Fruit fly (Drosophila melanogaster) whole organism, embryonic: ENCODE results near the gene CG9676.

Experiments
- ATbp ChIP-seq: fragments of 200-800 bp; sonication (Bioruptor generic); optimal IDR thresholded peaks from 2 replicates; lab custom pipeline; 2017; ENCODE audit warnings: missing biosample characterization, mild to moderate bottlenecking, missing genetic modification characterization, missing genetic modification reagents
- Atf3 ChIP-seq: fragments of 200-800 bp; sonication (Bioruptor generic); optimal IDR thresholded peaks from 3 replicates; lab custom pipeline; 2016; ENCODE audit warnings: missing biosample characterization, missing genetic modification characterization
- Atf6 ChIP-seq: fragments of 200-800 bp; sonication (Bioruptor generic); IDR thresholded peaks from 2 replicates; pipeline ENCODE4 v1.3.6; 2022; ENCODE audit warnings: missing biosample characterization, missing genetic modification characterization
- CG10321 ChIP-seq: fragments of 200-800 bp; sonication (Bioruptor generic); IDR thresholded peaks from 2 replicates; pipeline ENCODE4 v1.3.6; 2022; ENCODE audit warnings: missing biosample characterization, missing genetic modification characterization
- CG10543 ChIP-seq: fragments of 200-800 bp; sonication (Bioruptor generic); optimal IDR thresholded peaks from 3 replicates; lab custom pipeline; 2017; ENCODE audit warnings: missing biosample characterization, mild to moderate bottlenecking, missing genetic modification characterization, moderate library complexity
- CG12391 ChIP-seq: fragments of 200-800 bp; sonication (Bioruptor generic); optimal IDR thresholded peaks from 3 replicates; lab custom pipeline; 2018; ENCODE audit warnings: missing biosample characterization, mild to moderate bottlenecking, missing genetic modification characterization, moderate library complexity
- CG16815 ChIP-seq: fragments of 200-800 bp; sonication (Bioruptor generic); optimal IDR thresholded peaks from 3 replicates; lab custom pipeline; 2017; ENCODE audit warnings: missing biosample characterization, mild to moderate bottlenecking, missing genetic modification characterization
- CG17328 ChIP-seq: fragments of 200-800 bp; sonication (Bioruptor generic); IDR thresholded peaks from 2 replicates; pipeline ENCODE4 v1.3.6; 2022; ENCODE audit warnings: missing biosample characterization, missing genetic modification characterization
- CG17359 ChIP-seq: fragments of 200-800 bp; sonication (Bioruptor generic); optimal IDR thresholded peaks from 3 replicates; lab custom pipeline; 2018; ENCODE audit warnings: missing biosample characterization, mild to moderate bottlenecking, missing genetic modification characterization, moderate library complexity
- CG1792 ChIP-seq: fragments of 200-800 bp; sonication (Bioruptor generic); optimal IDR thresholded peaks from 2 replicates; lab custom pipeline; 2016; ENCODE audit warnings: missing biosample characterization, missing genetic modification characterization
- CG2116 ChIP-seq: fragments of 200-800 bp; sonication (Bioruptor generic); optimal IDR thresholded peaks from 3 replicates; lab custom pipeline; 2018; ENCODE audit warnings: missing biosample characterization, mild to moderate bottlenecking, missing genetic modification characterization
- CG2712 ChIP-seq: fragments of 200-800 bp; optimal IDR thresholded peaks from 3 replicates; lab custom pipeline; 2019; ENCODE audit warnings: missing biosample characterization, mild to moderate bottlenecking, missing genetic modification characterization, moderate library complexity
- CG31441 ChIP-seq: fragments of 200-800 bp; sonication (Bioruptor generic); IDR thresholded peaks from 2 replicates; pipeline ENCODE4 v1.3.6; 2022; ENCODE audit warnings: missing biosample characterization, missing genetic modification characterization
- CG3281 ChIP-seq: fragments of 200-800 bp; sonication (Bioruptor generic); optimal IDR thresholded peaks from 3 replicates; lab custom pipeline; 2017; ENCODE audit warnings: missing biosample characterization, mild to moderate bottlenecking, missing genetic modification characterization
- CG5180 ChIP-seq: fragments of 200-800 bp; sonication (Bioruptor generic); optimal IDR thresholded peaks from 3 replicates; lab custom pipeline; 2017; ENCODE audit warnings: missing biosample characterization, missing genetic modification characterization, mild to moderate bottlenecking, moderate library complexity, missing genetic modification reagents
- CG8281 ChIP-seq: fragments of 200-800 bp; sonication (Bioruptor generic); optimal IDR thresholded peaks from 2 replicates; lab custom pipeline; 2018; ENCODE audit warnings: missing biosample characterization, mild to moderate bottlenecking, missing genetic modification characterization, moderate library complexity
- CG8944 ChIP-seq: fragments of 200-800 bp; sonication (Bioruptor generic); optimal IDR thresholded peaks from 3 replicates; lab custom pipeline; 2016; ENCODE audit warnings: missing biosample characterization, missing genetic modification characterization
- D ChIP-seq, 2 experiments: fragments of 200-800 bp in 1 of 2; fragments of >200 bp in 1 of 2; sonication (Bioruptor generic) in 1 of 2; optimal IDR thresholded peaks; 2 replicates in 1 of 2; 3 replicates in 1 of 2; lab custom pipeline; 2017; ENCODE audit warnings: mild to moderate bottlenecking in 1 of 2, missing biosample characterization in 1 of 2, missing genetic modification characterization in 1 of 2, missing genetic modification reagents in 1 of 2
- Doc2 ChIP-seq: fragments of 200-800 bp; sonication (Bioruptor generic); IDR thresholded peaks from 2 replicates; pipeline ENCODE4 v1.3.6; 2022; ENCODE audit warnings: missing biosample characterization, missing genetic modification characterization
- E2f1 ChIP-seq: fragments of 200-800 bp; sonication (Bioruptor generic); IDR thresholded peaks from 2 replicates; pipeline ENCODE4 v1.3.6; 2022; ENCODE audit warnings: missing biosample characterization, missing genetic modification characterization
- Eip74EF ChIP-seq, 2 experiments: fragments of 200-800 bp in 1 of 2; fragments of >200 bp in 1 of 2; sonication (Bioruptor generic) in 1 of 2; optimal IDR thresholded peaks; 2 replicates each; lab custom pipeline; 2017 to 2019; ENCODE audit warnings: missing biosample characterization in 2 of 2, missing genetic modification characterization in 2 of 2, mild to moderate bottlenecking in 1 of 2, moderate library complexity in 1 of 2
- Fer3 ChIP-seq: fragments of 200-800 bp; sonication (Bioruptor generic); optimal IDR thresholded peaks from 2 replicates; lab custom pipeline; 2018; ENCODE audit warnings: missing biosample characterization, mild to moderate bottlenecking, missing genetic modification characterization, moderate library complexity
- GATAe ChIP-seq: fragments of 200-800 bp; sonication (Bioruptor generic); conservative IDR thresholded peaks from 2 replicates; pipeline ENCODE4 v1.3.6; 2022; ENCODE audit warnings: missing biosample characterization, missing genetic modification characterization
- Meics ChIP-seq: fragments of 200-800 bp; sonication (Bioruptor generic); optimal IDR thresholded peaks from 2 replicates; lab custom pipeline; 2017; ENCODE audit warnings: missing biosample characterization, mild to moderate bottlenecking, missing genetic modification characterization
- Oli ChIP-seq: fragments of 200-800 bp; sonication (Bioruptor generic); optimal IDR thresholded peaks from 2 replicates; lab custom pipeline; 2018; ENCODE audit warnings: missing biosample characterization, mild to moderate bottlenecking, missing genetic modification characterization, moderate library complexity
- PHDP ChIP-seq: fragments of 200-800 bp; sonication (Bioruptor generic); optimal IDR thresholded peaks from 3 replicates; lab custom pipeline; 2018; ENCODE audit warnings: missing biosample characterization, mild to moderate bottlenecking, missing genetic modification characterization, moderate library complexity
- Ptx1 ChIP-seq: fragments of 200-800 bp; sonication (Bioruptor generic); IDR thresholded peaks from 2 replicates; pipeline ENCODE4 v1.3.6; 2022; ENCODE audit warnings: missing biosample characterization, missing genetic modification characterization
- Sox102F ChIP-seq: fragments of 200-800 bp; sonication (Bioruptor generic); optimal IDR thresholded peaks from 2 replicates; lab custom pipeline; 2018; ENCODE audit warnings: missing biosample characterization, mild to moderate bottlenecking, missing genetic modification characterization, moderate library complexity
- YL-1 ChIP-seq: fragments of 200-800 bp; sonication (Bioruptor generic); optimal IDR thresholded peaks from 3 replicates; lab custom pipeline; 2017; ENCODE audit warnings: missing biosample characterization, mild to moderate bottlenecking, missing genetic modification characterization
- ab ChIP-seq: fragments of 200-800 bp; sonication (Bioruptor generic); optimal IDR thresholded peaks from 2 replicates; lab custom pipeline; 2016; ENCODE audit warnings: missing biosample characterization, missing genetic modification characterization
- amos ChIP-seq: fragments of 200-800 bp; sonication (Bioruptor generic); IDR thresholded peaks from 2 replicates; pipeline ENCODE4 v1.3.6; 2022; ENCODE audit warnings: missing biosample characterization, missing genetic modification characterization; ENCODE audit not compliant: partially characterized antibody
- ase ChIP-seq: fragments of 200-800 bp; sonication (Bioruptor generic); IDR thresholded peaks from 3 replicates; pipeline ENCODE4 v1.3.6; 2022; ENCODE audit warnings: missing biosample characterization, missing genetic modification characterization
- cas ChIP-seq: fragments of 200-800 bp; sonication (Bioruptor generic); IDR thresholded peaks from 2 replicates; pipeline ENCODE4 v1.3.6; 2022; ENCODE audit warnings: missing biosample characterization, missing genetic modification characterization
- dmrt99B ChIP-seq: fragments of 200-800 bp; sonication (Bioruptor generic); optimal IDR thresholded peaks from 2 replicates; lab custom pipeline; 2018; ENCODE audit warnings: missing biosample characterization, mild to moderate bottlenecking, missing genetic modification characterization, moderate library complexity
- exex ChIP-seq: fragments of 200-800 bp; sonication (Bioruptor generic); optimal IDR thresholded peaks from 4 replicates; lab custom pipeline; 2018; ENCODE audit warnings: missing biosample characterization, mild to moderate bottlenecking, missing genetic modification characterization, moderate library complexity
- gcm2 ChIP-seq: fragments of 200-800 bp; sonication (Bioruptor generic); optimal IDR thresholded peaks from 2 replicates; lab custom pipeline; 2016; ENCODE audit warnings: missing biosample characterization, missing genetic modification characterization
- gem ChIP-seq: fragments of 200-800 bp; sonication (Bioruptor generic); optimal IDR thresholded peaks from 2 replicates; lab custom pipeline; 2019; ENCODE audit warnings: missing biosample characterization, mild to moderate bottlenecking, missing genetic modification characterization, moderate library complexity
- grn ChIP-seq: fragments of 200-800 bp; sonication (Bioruptor generic); optimal IDR thresholded peaks from 3 replicates; lab custom pipeline; 2017; ENCODE audit warnings: missing biosample characterization, missing genetic modification characterization
- lab ChIP-seq: fragments of 200-800 bp; sonication (Bioruptor generic); optimal IDR thresholded peaks from 3 replicates; lab custom pipeline; 2017; ENCODE audit warnings: missing biosample characterization, missing genetic modification characterization, mild to moderate bottlenecking, moderate library complexity, missing genetic modification reagents
- run ChIP-seq: fragments of 200-800 bp; sonication (Bioruptor generic); optimal IDR thresholded peaks from 3 replicates; lab custom pipeline; 2018; ENCODE audit warnings: missing biosample characterization, mild to moderate bottlenecking, missing genetic modification characterization
- sug ChIP-seq: fragments of 200-800 bp; optimal IDR thresholded peaks from 2 replicates; lab custom pipeline; 2019; ENCODE audit warnings: missing biosample characterization, mild to moderate bottlenecking, missing genetic modification characterization, moderate library complexity

The CG9676 gene

DNA sequence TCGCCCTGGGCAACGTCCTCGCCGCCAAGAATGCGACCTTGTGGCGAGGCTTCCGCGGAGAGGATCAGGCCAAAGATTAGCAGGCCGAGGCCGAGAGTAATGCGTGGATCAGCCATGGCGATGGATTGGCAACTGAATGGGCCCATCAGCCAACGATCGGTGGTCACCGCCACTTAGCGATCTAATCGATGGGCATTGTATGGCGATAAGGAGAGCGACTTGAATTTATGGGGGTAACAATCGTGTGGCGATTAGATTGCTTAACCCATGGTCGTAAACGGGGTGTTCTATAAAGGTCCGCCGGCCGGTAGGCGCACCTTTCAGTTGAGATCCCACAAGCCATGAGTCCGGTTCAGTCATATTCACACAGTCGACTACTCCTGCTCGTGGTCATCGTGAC is 3.8 kb upstream of the CG9676 start, which contains the start of the genes CG9673 and CG4653 (continued):
- TF ChIP-seq ase (GFP tag; lab: Robert Waterston, UW) (no peak), CG10543 (peak; percentile 12), exex (peak; percentile 68), D (optimal IDR thresholded peaks at IDR 0.05; lab: Kevin White, UChicago) (no peak), D (GFP tag; optimal IDR thresholded peaks at IDR 0.05; lab: Kevin White, UChicago) (no peak), Atf6 (GFP tag; lab: Robert Waterston, UW) (no peak)

DNA sequence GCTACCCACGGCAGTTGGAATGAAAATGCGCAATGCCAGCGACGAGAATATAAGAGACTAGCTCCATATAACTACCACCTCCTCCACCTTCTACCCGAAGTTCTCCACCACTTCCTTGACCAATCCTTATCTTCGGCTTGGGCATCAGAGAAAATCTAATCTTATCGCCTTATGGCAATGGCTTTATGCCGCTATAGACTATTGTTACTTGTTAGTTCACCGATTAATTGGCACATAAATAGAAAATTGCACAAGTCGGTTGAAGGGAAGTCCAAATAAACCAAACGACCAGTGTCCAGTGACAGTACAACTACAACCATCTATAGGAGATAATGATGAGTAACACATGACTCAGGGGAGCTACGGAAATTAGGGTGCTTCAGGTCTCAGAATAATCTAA is 2.0 kb upstream of the CG9676 start, which contains the start of gene sphe:
sphe (minus strand) TSS at position 32 of the 400 bp plus-strand sequence.
- TF ChIP-seq exex (peak; percentile 61), CG8944 (GFP tag; lab: Kevin White, UChicago) (no peak), sug (tag; lab: Kevin White, UChicago) (peak; percentile 9), GATAe (GFP tag; lab: Robert Waterston, UW) (peak; percentile 46), E2f1 (no peak), grn (GFP tag; lab: Kevin White, UChicago) (peak; percentile 35)

DNA sequence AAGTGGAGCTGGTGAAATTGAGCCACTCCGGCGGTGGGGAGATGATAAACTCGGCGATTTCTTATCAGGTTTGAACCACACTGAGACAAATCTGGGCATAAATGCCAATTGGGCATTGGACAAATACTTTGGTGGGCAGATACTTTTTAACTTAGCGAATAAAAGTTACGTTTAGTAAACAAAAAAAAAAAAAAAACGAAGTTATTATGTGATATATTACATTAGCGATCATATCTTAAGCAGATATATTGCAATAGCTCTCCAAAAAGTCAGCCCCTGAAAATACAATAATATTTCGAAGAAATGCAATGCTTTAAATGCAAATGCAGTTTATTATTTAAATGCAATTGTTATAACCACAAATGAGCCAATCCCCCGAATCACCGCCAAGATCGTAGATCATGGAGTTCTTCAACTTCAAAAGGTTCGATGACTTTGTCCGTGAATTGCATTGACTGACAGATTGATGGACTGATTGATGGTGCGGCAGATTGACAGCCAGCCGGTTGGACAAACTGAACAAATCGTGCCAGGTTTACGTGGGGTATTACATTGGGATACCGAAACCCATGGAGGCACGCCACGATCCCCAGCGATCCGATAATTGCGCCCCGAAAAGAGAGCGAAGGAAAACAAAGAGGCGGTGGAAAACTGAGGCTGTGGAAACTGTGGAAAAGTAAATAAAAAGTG is 1.9 kb downstream of the CG9676 start:
- TF ChIP-seq cas (GFP tag; lab: Robert Waterston, UW) (no peak), CG8281 (peak; percentile 97), ATbp (GFP tag; lab: Kevin White, UChicago) (no peak)

DNA sequence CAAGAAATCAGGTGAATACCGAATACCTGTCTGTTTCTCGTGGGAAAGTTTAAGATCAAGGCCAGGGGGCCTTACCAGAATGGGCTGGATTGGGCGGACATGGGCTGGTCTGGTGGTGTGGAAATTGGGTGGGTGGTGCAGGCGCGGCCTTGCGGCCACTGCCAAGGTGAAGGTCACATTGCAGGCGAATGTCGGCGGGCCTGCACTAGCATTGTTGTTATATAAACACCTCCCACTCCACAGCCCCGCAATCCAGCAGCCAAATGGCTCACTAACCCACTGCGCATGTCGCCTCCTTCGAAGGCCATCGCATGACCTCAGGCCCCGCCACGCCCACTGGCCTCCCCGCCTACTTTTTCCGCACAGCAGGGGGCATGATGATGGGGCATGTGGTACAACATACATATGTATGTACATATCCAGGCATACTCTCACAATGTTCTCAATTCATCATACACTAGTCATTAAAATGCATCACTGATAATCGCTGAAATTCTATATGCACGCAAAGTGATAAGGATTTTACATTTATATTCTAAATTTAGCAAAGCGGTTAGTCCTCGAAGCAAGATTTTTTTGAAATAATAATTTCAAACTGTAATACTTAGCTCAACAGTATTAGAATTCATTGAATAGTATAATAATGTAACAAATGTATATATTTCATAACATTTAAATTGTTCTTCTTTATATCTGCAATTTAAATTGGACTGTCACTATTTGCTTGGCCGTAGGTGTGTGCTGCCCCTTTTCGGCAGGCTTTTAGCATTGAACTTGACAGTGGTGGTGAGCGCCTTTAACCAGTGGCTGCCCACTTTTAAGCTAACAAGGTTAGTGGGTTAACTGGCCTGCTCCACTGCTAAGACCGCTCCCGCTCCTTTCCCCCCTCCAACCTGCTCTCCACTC is 3.1 kb downstream of the CG9676 start:
- TF ChIP-seq CG3281 (peak; percentile 24), CG5180 (no peak), CG1792 (no peak), Meics (GFP tag; lab: Kevin White, UChicago) (peak; percentile 40), CG17328 (GFP tag; lab: Robert Waterston, UW) (no peak), YL-1 (GFP tag; lab: Kevin White, UChicago) (no peak), E2f1 (no peak), PHDP (tag; lab: Kevin White, UChicago) (peak; percentile 15), CG10321 (GFP tag; lab: Robert Waterston, UW) (no peak), CG31441 (GFP tag; lab: Robert Waterston, UW) (0 out of 2 replicates have a peak, but pooled peaks have one; percentile 12), Doc2 (GFP tag; lab: Robert Waterston, UW) (no peak), gcm2 (GFP tag; lab: Kevin White, UChicago) (no peak), Ptx1 (no peak), ab (GFP tag; lab: Kevin White, UChicago) (no peak), CG17359 (tag; lab: Kevin White, UChicago) (peak; percentile 10), amos (GFP tag; lab: Robert Waterston, UW) (no peak), run (tag; lab: Kevin White, UChicago) (no peak), lab (GFP tag; lab: Kevin White, UChicago) (peak; percentile 17), CG2712 (tag; lab: Kevin White, UChicago) (no peak), dmrt99B (tag; lab: Kevin White, UChicago) (peak; percentile 30), Eip74EF (GFP tag; optimal IDR thresholded peaks at IDR 0.05; lab: Kevin White, UChicago) (no peak), gem (tag; lab: Kevin White, UChicago) (peak; percentile 49), CG12391 (tag; lab: Kevin White, UChicago) (no peak), CG16815 (GFP tag; lab: Kevin White, UChicago) (no peak), CG2116 (GFP tag; lab: Kevin White, UChicago) (no peak), Atf3 (GFP tag; lab: Kevin White, UChicago) (no peak), Fer3 (tag; lab: Kevin White, UChicago) (no peak), Oli (tag; lab: Kevin White, UChicago) (peak; percentile 0), Sox102F (GFP tag; lab: Kevin White, UChicago) (peak; percentile 18)
